Worm (Caenorhabditis elegans): ENCODE measurements around the gene best-17.

DNA sequence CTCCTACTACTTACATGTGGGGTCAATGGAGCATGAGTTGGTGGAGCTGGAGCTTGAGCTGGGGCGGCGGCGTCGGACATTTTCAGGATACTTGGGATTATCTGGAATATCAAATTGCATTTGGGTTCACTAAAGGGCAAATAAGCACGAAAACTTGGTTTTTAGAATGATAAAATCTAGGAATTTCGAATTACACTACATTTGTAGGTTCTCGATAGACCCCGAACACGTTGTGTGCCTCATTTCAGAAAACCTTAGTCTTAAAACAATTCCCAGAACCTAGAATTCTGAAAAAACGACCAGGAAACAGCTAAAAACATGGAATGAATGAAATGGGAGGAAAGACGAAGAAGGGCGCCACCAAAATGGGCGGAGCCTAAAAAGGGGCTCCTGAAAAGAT is 5.0 kb upstream of the best-17 start, which contains the start of gene T19C3.3:
- TF ChIP-seq ama-1 (optimal IDR thresholded peaks at IDR 0.05) (no peak), ceh-36 (tag; optimal IDR thresholded peaks at IDR 0.05) (no peak), sea-1 (GFP tag; conservative IDR thresholded peaks at IDR 0.05) (no peak), hnd-1 (tag; optimal IDR thresholded peaks at IDR 0.05) (no peak), tra-4 (tag; optimal IDR thresholded peaks at IDR 0.05) (no peak), tbx-37 (GFP tag; conservative IDR thresholded peaks at IDR 0.05) (no peak), hmbx-1 (tag; optimal IDR thresholded peaks at IDR 0.05) (no peak)

Data from whole organism, early embryonic.